Fruit fly (Drosophila melanogaster) whole organism, embryonic: ENCODE measurements around the gene CG8892.
A peak's percentile ranks its signal among the peaks of the same experiment; 100 is the strongest.

Source experiments
- Ada2b ChIP-seq: fragments of 200-800 bp; sonication (Bioruptor generic); IDR thresholded peaks from 2 replicates; pipeline ENCODE4 v1.3.6; 2022; ENCODE audit warnings: missing biosample characterization, missing genetic modification characterization
- CG10654 ChIP-seq: fragments of 200-800 bp; sonication (Bioruptor generic); optimal IDR thresholded peaks from 2 replicates; lab custom pipeline; 2016; ENCODE audit warnings: missing biosample characterization, missing genetic modification characterization
- CG11696 ChIP-seq: fragments of 200-800 bp; sonication (Bioruptor generic); IDR thresholded peaks from 2 replicates; pipeline ENCODE4 v1.3.6; 2022; ENCODE audit warnings: missing biosample characterization, missing genetic modification characterization
- CG12071 ChIP-seq: fragments of 200-800 bp; sonication (Bioruptor generic); optimal IDR thresholded peaks from 3 replicates; lab custom pipeline; 2018; ENCODE audit warnings: missing biosample characterization, mild to moderate bottlenecking, missing genetic modification characterization
- CG12104 ChIP-seq: fragments of 200-800 bp; sonication (Bioruptor generic); optimal IDR thresholded peaks from 3 replicates; lab custom pipeline; 2016; ENCODE audit warnings: missing biosample characterization, missing genetic modification characterization
- CG12219 ChIP-seq: fragments of 200-800 bp; sonication (Bioruptor generic); optimal IDR thresholded peaks from 3 replicates; lab custom pipeline; 2018; ENCODE audit warnings: missing biosample characterization, mild to moderate bottlenecking, missing genetic modification characterization
- CG13424 ChIP-seq: fragments of 200-800 bp; sonication (Bioruptor generic); optimal IDR thresholded peaks from 2 replicates; lab custom pipeline; 2019; ENCODE audit warnings: missing biosample characterization, mild to moderate bottlenecking, missing genetic modification characterization, moderate library complexity
- CG13624 ChIP-seq: fragments of 200-800 bp; sonication (Bioruptor generic); optimal IDR thresholded peaks from 2 replicates; lab custom pipeline; 2016; ENCODE audit warnings: missing biosample characterization, missing genetic modification characterization
- CG14667 ChIP-seq: fragments of 200-800 bp; sonication (Bioruptor generic); IDR thresholded peaks from 2 replicates; pipeline ENCODE4 v1.3.6; 2022; ENCODE audit warnings: missing biosample characterization, missing genetic modification characterization
- CG15073 ChIP-seq: fragments of 200-800 bp; sonication (Bioruptor generic); optimal IDR thresholded peaks from 2 replicates; lab custom pipeline; 2016; ENCODE audit warnings: missing biosample characterization, missing genetic modification characterization
- CG18011 ChIP-seq: fragments of 200-800 bp; sonication (Bioruptor generic); optimal IDR thresholded peaks from 2 replicates; lab custom pipeline; 2017; ENCODE audit warnings: missing biosample characterization, missing genetic modification characterization, mild to moderate bottlenecking, moderate library complexity, missing genotype
- CG31388 ChIP-seq: fragments of 200-800 bp; sonication (Bioruptor generic); optimal IDR thresholded peaks from 2 replicates; lab custom pipeline; 2016; ENCODE audit warnings: missing biosample characterization, missing genetic modification characterization
- CG3163 ChIP-seq: fragments of 200-800 bp; sonication (Bioruptor generic); optimal IDR thresholded peaks from 3 replicates; lab custom pipeline; 2016; ENCODE audit warnings: missing biosample characterization, missing genetic modification characterization
- CG32772 ChIP-seq: fragments of 200-800 bp; sonication (Bioruptor generic); IDR thresholded peaks from 2 replicates; pipeline ENCODE4 v1.3.6; 2022; ENCODE audit warnings: missing biosample characterization, missing genetic modification characterization
- CG6254 ChIP-seq: fragments of 200-800 bp; sonication (Bioruptor generic); optimal IDR thresholded peaks from 3 replicates; lab custom pipeline; 2017; ENCODE audit warnings: mild to moderate bottlenecking, missing biosample characterization, missing genetic modification reagents, missing genetic modification characterization
- CG7786 ChIP-seq: fragments of 200-800 bp; sonication (Bioruptor generic); optimal IDR thresholded peaks from 2 replicates; lab custom pipeline; 2016; ENCODE audit warnings: missing biosample characterization, missing genetic modification characterization
- CG8290 ChIP-seq, 3 experiments: fragments of 200-800 bp; sonication (Bioruptor generic); optimal IDR thresholded peaks; 2 replicates each; lab custom pipeline; 2016 to 2019; ENCODE audit warnings: missing biosample characterization in 3 of 3, missing genetic modification characterization in 3 of 3, mild to moderate bottlenecking in 2 of 3, moderate library complexity in 1 of 3
- CrebB ChIP-seq: fragments of 200-800 bp; sonication (Bioruptor generic); optimal IDR thresholded peaks from 3 replicates; lab custom pipeline; 2018; ENCODE audit warnings: missing biosample characterization, mild to moderate bottlenecking, missing genetic modification characterization
- Dek ChIP-seq: fragments of 200-800 bp; sonication (Bioruptor generic); optimal IDR thresholded peaks from 3 replicates; lab custom pipeline; 2019; ENCODE audit warnings: missing biosample characterization, mild to moderate bottlenecking, missing genetic modification characterization, moderate library complexity
- Doc2 ChIP-seq: fragments of 200-800 bp; sonication (Bioruptor generic); IDR thresholded peaks from 2 replicates; pipeline ENCODE4 v1.3.6; 2022; ENCODE audit warnings: missing biosample characterization, missing genetic modification characterization
- Elba2 ChIP-seq: fragments of 200-800 bp; sonication (Bioruptor generic); optimal IDR thresholded peaks from 3 replicates; lab custom pipeline; 2016; ENCODE audit warnings: missing biosample characterization, missing genetic modification characterization
- Ets65A ChIP-seq: fragments of 200-800 bp; sonication (Bioruptor generic); peaks from one replicate; lab custom pipeline; 2016; ENCODE audit warnings: missing biosample characterization, missing genetic modification characterization
- Fer2 ChIP-seq: fragments of 200-800 bp; sonication (Bioruptor generic); optimal IDR thresholded peaks from 2 replicates; lab custom pipeline; 2018; ENCODE audit warnings: missing biosample characterization, mild to moderate bottlenecking, missing genetic modification characterization, moderate library complexity
- HLH3B ChIP-seq: fragments of 200-800 bp; sonication (Bioruptor generic); IDR thresholded peaks from 2 replicates; pipeline ENCODE4 v1.3.6; 2022; ENCODE audit warnings: missing biosample characterization, missing genetic modification characterization
- Hmx ChIP-seq: fragments of 200-800 bp; sonication (Bioruptor generic); optimal IDR thresholded peaks from 2 replicates; lab custom pipeline; 2016; ENCODE audit warnings: missing biosample characterization, missing genetic modification characterization
- Jarid2 ChIP-seq: fragments of 200-800 bp; sonication (Bioruptor generic); optimal IDR thresholded peaks from 3 replicates; lab custom pipeline; 2017; ENCODE audit warnings: mild to moderate bottlenecking, missing biosample characterization, missing genetic modification reagents, missing genetic modification characterization
- MESR4 ChIP-seq: fragments of 200-800 bp; sonication (Bioruptor generic); optimal IDR thresholded peaks from 2 replicates; lab custom pipeline; 2018; ENCODE audit warnings: missing biosample characterization, mild to moderate bottlenecking, missing genetic modification characterization, moderate library complexity
- Med ChIP-seq: fragments of 200-800 bp; sonication (Bioruptor generic); peaks from one replicate; lab custom pipeline; 2016; ENCODE audit warnings: missing biosample characterization, missing genetic modification characterization, mild to moderate bottlenecking, inconsistent platforms, moderate library complexity
- Opbp ChIP-seq: fragments of 200-800 bp; sonication (Bioruptor generic); IDR thresholded peaks from 3 replicates; pipeline ENCODE4 v1.3.6; 2022; ENCODE audit warnings: missing biosample characterization, missing genetic modification characterization; ENCODE audit not compliant: partially characterized antibody
- bcd ChIP-seq: fragments of 200-800 bp; sonication (Bioruptor generic); optimal IDR thresholded peaks from 2 replicates; lab custom pipeline; 2017; ENCODE audit warnings: missing biosample characterization, mild to moderate bottlenecking, missing genetic modification characterization
- bsh ChIP-seq, 2 experiments: fragments of 200-800 bp; sonication (Bioruptor generic); optimal IDR thresholded peaks; 2 replicates each; lab custom pipeline; 2017 to 2018; ENCODE audit warnings: mild to moderate bottlenecking in 2 of 2, missing biosample characterization in 2 of 2, missing genetic modification characterization in 2 of 2, moderate library complexity in 1 of 2
- crol ChIP-seq: fragments of 200-800 bp; sonication (Bioruptor generic); IDR thresholded peaks from 2 replicates; pipeline ENCODE4 v1.3.6; 2022; ENCODE audit warnings: missing biosample characterization, missing genetic modification characterization
- dmrt99B ChIP-seq: fragments of 200-800 bp; sonication (Bioruptor generic); optimal IDR thresholded peaks from 2 replicates; lab custom pipeline; 2018; ENCODE audit warnings: missing biosample characterization, mild to moderate bottlenecking, missing genetic modification characterization, moderate library complexity
- ftz-f1 ChIP-seq: fragments of 200-800 bp; sonication (Bioruptor generic); optimal IDR thresholded peaks from 2 replicates; lab custom pipeline; 2016; ENCODE audit warnings: missing biosample characterization, missing genetic modification characterization
- grau ChIP-seq: fragments of 200-800 bp; optimal IDR thresholded peaks from 3 replicates; lab custom pipeline; 2019; ENCODE audit warnings: missing biosample characterization, mild to moderate bottlenecking, missing genetic modification characterization, moderate library complexity
- gsb ChIP-seq: fragments of 200-800 bp; sonication (Bioruptor generic); IDR thresholded peaks from 2 replicates; pipeline ENCODE4 v1.3.6; 2022; ENCODE audit warnings: missing biosample characterization, missing genetic modification characterization
- jigr1 ChIP-seq: fragments of 200-800 bp; sonication (Bioruptor generic); IDR thresholded peaks from 3 replicates; pipeline ENCODE4 v1.3.6; 2022; ENCODE audit warnings: missing biosample characterization, missing genetic modification characterization
- lov ChIP-seq, 2 experiments: fragments of 200-800 bp in 1 of 2; fragments of >200 bp in 1 of 2; sonication (Bioruptor generic) in 1 of 2; IDR thresholded peaks in 1 of 2; optimal IDR thresholded peaks in 1 of 2; 2 replicates in 1 of 2; 3 replicates in 1 of 2; pipeline versions ENCODE4 v1.3.6 to Lab custom; 2017 to 2022; ENCODE audit warnings: missing biosample characterization in 1 of 2, missing genetic modification characterization in 1 of 2
- mld ChIP-seq: fragments of 200-800 bp; sonication (Bioruptor generic); IDR thresholded peaks from 3 replicates; pipeline ENCODE4 v1.3.6; 2022; ENCODE audit warnings: missing biosample characterization, missing genetic modification characterization; ENCODE audit not compliant: partially characterized antibody
- p53 ChIP-seq: fragments of 200-800 bp; sonication (Bioruptor generic); optimal IDR thresholded peaks from 2 replicates; lab custom pipeline; 2016; ENCODE audit warnings: missing biosample characterization, missing genetic modification characterization
- pita ChIP-seq: fragments of 200-800 bp; sonication (Bioruptor generic); optimal IDR thresholded peaks from 2 replicates; lab custom pipeline; 2017; ENCODE audit warnings: missing biosample characterization, mild to moderate bottlenecking, missing genetic modification characterization
- schlank ChIP-seq: fragments of 200-800 bp; sonication (Bioruptor generic); optimal IDR thresholded peaks from 2 replicates; lab custom pipeline; 2018; ENCODE audit warnings: missing biosample characterization, mild to moderate bottlenecking, missing genetic modification characterization
- so ChIP-seq: fragments of 200-800 bp; sonication (Bioruptor generic); IDR thresholded peaks from 3 replicates; pipeline ENCODE4 v1.3.6; 2022; ENCODE audit warnings: missing biosample characterization, missing genetic modification characterization
- trem ChIP-seq: fragments of 200-800 bp; optimal IDR thresholded peaks from 3 replicates; lab custom pipeline; 2019; ENCODE audit warnings: missing biosample characterization, mild to moderate bottlenecking, missing genetic modification characterization, moderate library complexity
- vfl ChIP-seq: fragments of 200-800 bp; sonication (Bioruptor generic); optimal IDR thresholded peaks from 2 replicates; lab custom pipeline; 2016; ENCODE audit warnings: missing biosample characterization, missing genetic modification characterization
- vnd ChIP-seq: fragments of 200-800 bp; sonication (Bioruptor generic); IDR thresholded peaks from 3 replicates; pipeline ENCODE4 v1.3.6; 2022; ENCODE audit warnings: missing biosample characterization, missing genetic modification characterization; ENCODE audit not compliant: partially characterized antibody
- z ChIP-seq: fragments of 200-800 bp; sonication (Bioruptor generic); IDR thresholded peaks from 3 replicates; pipeline ENCODE4 v1.3.6; 2022; ENCODE audit warnings: missing biosample characterization, missing genetic modification characterization

Gene CG8892

dm6 chr2L:5000919-5001581 lies 19.7 kb upstream of the CG8892 start (continued):
- no peak for TF ChIP-seq vfl (GFP tag; lab: Kevin White, UChicago)
- no peak for TF ChIP-seq CG12071
- peak; percentile 73 for TF ChIP-seq Ets65A (GFP tag; lab: Kevin White, UChicago)
- TF ChIP-seq CG10654, result no peak
- no peak for TF ChIP-seq mld (GFP tag; lab: Robert Waterston, UW)
- no peak for TF ChIP-seq CG13624 (GFP tag; lab: Kevin White, UChicago)

DNA sequence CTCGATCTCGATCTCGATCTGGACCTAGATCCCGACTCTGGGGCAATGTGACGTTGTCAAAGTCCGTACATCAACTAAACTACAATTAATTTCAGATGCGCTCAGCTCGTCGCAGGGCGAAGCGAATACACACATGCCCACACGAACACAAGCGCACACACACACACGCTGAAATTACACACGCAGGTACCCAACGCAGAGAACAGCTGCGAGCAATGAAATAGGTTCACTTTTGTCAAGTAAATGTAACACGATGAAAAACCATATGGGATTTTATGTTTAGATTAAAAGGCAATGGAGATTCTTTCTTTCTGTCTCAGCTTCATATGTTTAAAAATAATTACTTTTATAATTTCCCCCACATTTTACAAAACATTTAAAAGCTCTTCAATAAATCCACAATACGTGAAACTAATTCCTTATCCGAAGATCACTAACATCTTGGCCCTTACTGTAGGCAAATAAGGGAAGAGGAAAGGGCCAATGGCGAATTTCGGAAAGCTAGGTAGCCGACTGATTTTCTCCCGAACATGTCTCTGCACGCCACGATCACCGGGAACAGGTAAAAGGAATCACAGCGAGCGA lies 19.0 kb upstream of the CG8892 start:
- TF ChIP-seq jigr1 (no peak), Fer2 (peak; percentile 75), Doc2 (no peak), CG31388 (GFP tag; lab: Kevin White, UChicago) (no peak), grau (tag; lab: Kevin White, UChicago) (peak; percentile 68), CG3163 (GFP tag; lab: Kevin White, UChicago) (no peak), z (GFP tag; lab: Robert Waterston, UW) (no peak), Med (GFP tag; lab: Kevin White, UChicago) (peak; percentile 95), Hmx (GFP tag; lab: Kevin White, UChicago) (peak; percentile 69), CG11696 (peak; percentile 99), CG7786 (GFP tag; lab: Kevin White, UChicago) (peak; percentile 79), lov (optimal IDR thresholded peaks at IDR 0.05; lab: Kevin White, UChicago) (no peak), lov (GFP tag; IDR thresholded peaks at IDR 0.05; lab: Robert Waterston, UW) (0 out of 3 replicates have a peak, but pooled peaks have one; percentile 61), CG6254 (GFP tag; lab: Kevin White, UChicago) (peak; percentile 75), pita (no peak), so (GFP tag; lab: Robert Waterston, UW) (peak; percentile 82), CrebB (tag; lab: Kevin White, UChicago) (peak; percentile 56), schlank (tag; lab: Kevin White, UChicago) (peak; percentile 46), Dek (tag; lab: Kevin White, UChicago) (peak; percentile 89), bsh (GFP tag; optimal IDR thresholded peaks at IDR 0.05; lab: Kevin White, UChicago) (peak; percentile 75 to 83), dmrt99B (tag; lab: Kevin White, UChicago) (peak; percentile 86), vnd (no peak), CG32772 (GFP tag; lab: Robert Waterston, UW) (peak; percentile 70), CG14667 (GFP tag; lab: Robert Waterston, UW) (peak; percentile 60), bcd (GFP tag; lab: Kevin White, UChicago) (peak; percentile 80), Ada2b (GFP tag; lab: Robert Waterston, UW) (peak; percentile 84), CG13424 (tag; lab: Kevin White, UChicago) (peak; percentile 92), CG18011 (GFP tag; lab: Kevin White, UChicago) (peak; percentile 45), Opbp (no peak), CG12219 (GFP tag; lab: Kevin White, UChicago) (peak; percentile 64), trem (tag; lab: Kevin White, UChicago) (peak; percentile 79), CG15073 (GFP tag; lab: Kevin White, UChicago) (no peak), Jarid2 (peak; percentile 52), p53 (peak; percentile 97), crol (GFP tag; lab: Robert Waterston, UW) (no peak), gsb (GFP tag; lab: Robert Waterston, UW) (peak; percentile 52; the same call in 1 of the 2 replicates), CG12104 (peak; percentile 73), CG8290 (GFP tag; optimal IDR thresholded peaks at IDR 0.05; lab: Kevin White, UChicago) (peak; percentile 79), CG8290 (tag; optimal IDR thresholded peaks at IDR 0.05; lab: Kevin White, UChicago) (peak; percentile 13 to 49), Elba2 (GFP tag; lab: Kevin White, UChicago) (peak; percentile 54), ftz-f1 (GFP tag; lab: Kevin White, UChicago) (no peak), HLH3B (GFP tag; lab: Robert Waterston, UW) (peak; percentile 84), MESR4 (GFP tag; lab: Kevin White, UChicago) (peak; percentile 11)
